Worm (Caenorhabditis elegans) whole organism, L3 larva: ENCODE results near the gene pxn-2.

Source experiments
- R02D3.7 ChIP-seq: fragments of 150-350 bp; optimal IDR thresholded peaks from 2 replicates; lab custom pipeline; 2014; ENCODE audit warnings: missing biosample characterization, missing genetic modification characterization
- ZK546.5 ChIP-seq: sonication (generic microtip); optimal IDR thresholded peaks from 2 replicates; lab custom pipeline; 2017; ENCODE audit warnings: missing biosample characterization, missing genetic modification characterization
- aly-2 ChIP-seq: fragments of 150-350 bp; optimal IDR thresholded peaks from 2 replicates; lab custom pipeline; 2014; ENCODE audit warnings: missing biosample characterization, missing genetic modification characterization
- ama-1 ChIP-seq: fragments of 150-350 bp; optimal IDR thresholded peaks from 2 replicates; lab custom pipeline; 2018
- ceh-16 ChIP-seq: sonication (generic microtip); optimal IDR thresholded peaks from 2 replicates; lab custom pipeline; 2017; ENCODE audit warnings: missing biosample characterization, missing genetic modification characterization
- ceh-28 ChIP-seq: fragments of 150-350 bp; optimal IDR thresholded peaks from 2 replicates; lab custom pipeline; 2014; ENCODE audit warnings: missing biosample characterization, missing genetic modification reagents, missing genetic modification characterization
- ceh-82 ChIP-seq: fragments of 150-350 bp; optimal IDR thresholded peaks from 2 replicates; lab custom pipeline; 2014; ENCODE audit warnings: missing biosample characterization, missing genetic modification characterization
- ceh-9 ChIP-seq: sonication (generic microtip); optimal IDR thresholded peaks from 2 replicates; lab custom pipeline; 2018; ENCODE audit warnings: missing biosample characterization, missing genetic modification characterization
- egl-27 ChIP-seq: sonication (generic microtip); optimal IDR thresholded peaks from 4 replicates; lab custom pipeline; 2017; ENCODE audit warnings: missing biosample characterization, missing genetic modification reagents, missing genetic modification characterization
- egl-5 ChIP-seq: fragments of 150-350 bp; optimal IDR thresholded peaks from 2 replicates; lab custom pipeline; 2017; ENCODE audit warnings: missing biosample characterization, missing genetic modification reagents, missing genetic modification characterization, inconsistent platforms
- elt-1 ChIP-seq: fragments of 150-350 bp; optimal IDR thresholded peaks from 2 replicates; lab custom pipeline; 2014; ENCODE audit warnings: missing biosample characterization, missing genetic modification characterization
- elt-3 ChIP-seq, 3 experiments: fragments of 150-350 bp in 1 of 3; sonication (generic microtip) in 2 of 3; optimal IDR thresholded peaks; 2 replicates in 2 of 3; 4 replicates in 1 of 3; lab custom pipeline; 2014 to 2017; ENCODE audit warnings: missing biosample characterization in 3 of 3, missing genetic modification characterization in 3 of 3
- eor-1 ChIP-seq, 2 experiments: fragments of 150-350 bp; optimal IDR thresholded peaks; 2 replicates each; lab custom pipeline; 2014 to 2018; ENCODE audit warnings: missing biosample characterization in 2 of 2, missing genetic modification characterization in 2 of 2
- fkh-10 ChIP-seq: sonication (generic microtip); optimal IDR thresholded peaks from 2 replicates; lab custom pipeline; 2017; ENCODE audit warnings: missing biosample characterization, missing genetic modification reagents, missing genetic modification characterization
- fkh-2 ChIP-seq: fragments of 150-350 bp; optimal IDR thresholded peaks from 2 replicates; lab custom pipeline; 2014; ENCODE audit warnings: missing biosample characterization, missing genetic modification reagents, missing genetic modification characterization
- fos-1 ChIP-seq: fragments of 150-350 bp; optimal IDR thresholded peaks from 2 replicates; lab custom pipeline; 2014; ENCODE audit warnings: missing biosample characterization, missing genetic modification characterization
- jun-1 ChIP-seq: fragments of 150-350 bp; optimal IDR thresholded peaks from 2 replicates; lab custom pipeline; 2014; ENCODE audit warnings: missing biosample characterization, missing genetic modification reagents, missing genetic modification characterization
- lin-39 ChIP-seq: fragments of 150-350 bp; optimal IDR thresholded peaks from 2 replicates; lab custom pipeline; 2018; ENCODE audit warnings: missing biosample characterization, missing genetic modification reagents, missing genetic modification characterization
- lsy-12 ChIP-seq: sonication (generic microtip); optimal IDR thresholded peaks from 2 replicates; lab custom pipeline; 2016; ENCODE audit warnings: mild to moderate bottlenecking, missing genetic modification characterization, missing compliant biosample characterization
- mdl-1 ChIP-seq: fragments of 150-350 bp; optimal IDR thresholded peaks from 2 replicates; lab custom pipeline; 2014; ENCODE audit warnings: missing biosample characterization, missing genetic modification characterization
- mml-1 ChIP-seq: fragments of 150-350 bp; sonication (generic microtip); optimal IDR thresholded peaks from 3 replicates; lab custom pipeline; 2014; ENCODE audit warnings: missing biosample characterization, missing genetic modification characterization
- nfya-1 ChIP-seq: sonication (generic microtip); optimal IDR thresholded peaks from 2 replicates; lab custom pipeline; 2017; ENCODE audit warnings: missing genetic modification characterization, mild to moderate bottlenecking, missing compliant biosample characterization, antibody characterized with exemption, moderate library complexity; ENCODE audit not compliant: insufficient read depth
- nhr-11 ChIP-seq: fragments of 150-350 bp; optimal IDR thresholded peaks from 2 replicates; lab custom pipeline; 2014; ENCODE audit warnings: missing biosample characterization, missing genetic modification characterization
- nhr-12 ChIP-seq: fragments of 150-350 bp; optimal IDR thresholded peaks from 2 replicates; lab custom pipeline; 2014; ENCODE audit warnings: missing biosample characterization, missing genetic modification characterization
- nhr-23 ChIP-seq: fragments of 150-350 bp; optimal IDR thresholded peaks from 2 replicates; lab custom pipeline; 2014; ENCODE audit warnings: missing biosample characterization, missing genetic modification reagents, missing genetic modification characterization
- nhr-237 ChIP-seq: fragments of 150-350 bp; optimal IDR thresholded peaks from 2 replicates; lab custom pipeline; 2014; ENCODE audit warnings: missing biosample characterization, missing genetic modification characterization
- nhr-25 ChIP-seq: sonication (generic microtip); optimal IDR thresholded peaks from 2 replicates; lab custom pipeline; 2017; ENCODE audit warnings: missing biosample characterization, missing genetic modification characterization
- nhr-28 ChIP-seq: fragments of 150-350 bp; optimal IDR thresholded peaks from 2 replicates; lab custom pipeline; 2014; ENCODE audit warnings: missing biosample characterization, missing genetic modification characterization
- nhr-43 ChIP-seq: sonication (generic microtip); optimal IDR thresholded peaks from 2 replicates; lab custom pipeline; 2016; ENCODE audit warnings: mild to moderate bottlenecking, missing genetic modification characterization, missing compliant biosample characterization; ENCODE audit not compliant: poor library complexity, severe bottlenecking
- nhr-77 ChIP-seq: fragments of 150-350 bp; optimal IDR thresholded peaks from 2 replicates; lab custom pipeline; 2014; ENCODE audit warnings: missing biosample characterization, missing genetic modification characterization
- pha-4 ChIP-seq: fragments of 150-350 bp; optimal IDR thresholded peaks from 2 replicates; lab custom pipeline; 2014; ENCODE audit warnings: missing biosample characterization, missing genetic modification reagents, missing genetic modification characterization
- pqm-1 ChIP-seq: fragments of 150-350 bp; optimal IDR thresholded peaks from 2 replicates; lab custom pipeline; 2017; ENCODE audit warnings: missing biosample characterization, missing genetic modification characterization, inconsistent platforms
- skn-1 ChIP-seq: fragments of 150-350 bp; optimal IDR thresholded peaks from 2 replicates; lab custom pipeline; 2014; ENCODE audit warnings: missing biosample characterization, missing genetic modification characterization
- snpc-4 ChIP-seq: fragments of 150-350 bp; optimal IDR thresholded peaks from 2 replicates; lab custom pipeline; 2014; ENCODE audit warnings: missing biosample characterization, missing genetic modification characterization
- tbx-2 ChIP-seq: sonication (generic microtip); optimal IDR thresholded peaks from 2 replicates; lab custom pipeline; 2016; ENCODE audit warnings: mild to moderate bottlenecking, missing genetic modification characterization, missing compliant biosample characterization
- unc-39 ChIP-seq: sonication (generic microtip); optimal IDR thresholded peaks from 4 replicates; lab custom pipeline; 2017; ENCODE audit warnings: missing biosample characterization, missing genetic modification characterization
- unc-62 ChIP-seq: fragments of 150-350 bp; sonication (generic microtip); optimal IDR thresholded peaks from 4 replicates; lab custom pipeline; 2014; ENCODE audit warnings: missing biosample characterization, missing genetic modification reagents, missing genetic modification characterization
- zag-1 ChIP-seq: fragments of 150-350 bp; optimal IDR thresholded peaks from 2 replicates; lab custom pipeline; 2014; ENCODE audit warnings: missing biosample characterization, missing genetic modification characterization
- ztf-4 ChIP-seq: fragments of 150-350 bp; optimal IDR thresholded peaks from 2 replicates; lab custom pipeline; 2014; ENCODE audit warnings: missing biosample characterization, missing genetic modification characterization

Gene pxn-2

DNA sequence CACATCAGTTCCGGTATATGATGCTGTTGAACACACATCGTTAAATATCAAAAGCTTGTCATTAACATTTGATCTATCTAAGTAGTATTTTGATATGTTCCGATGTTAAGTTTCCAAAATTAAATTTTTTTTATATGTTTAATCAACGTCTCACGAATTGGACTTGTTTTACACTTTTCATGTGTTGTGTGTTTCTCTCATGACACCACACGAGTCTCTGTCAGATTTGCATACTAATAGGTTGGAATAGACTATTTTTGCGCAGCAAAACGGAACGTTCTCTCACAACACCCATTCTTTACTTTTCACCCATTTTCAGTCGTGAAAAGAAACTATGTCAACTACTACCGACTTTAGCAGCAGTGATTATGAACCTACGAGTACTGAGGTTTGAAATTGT is 8.5 kb downstream of the pxn-2 start, which contains the start of gene K09C8.8:
Gene K09C8.8 (plus strand): TSS at position 301 of the 400 bp plus-strand sequence.
- TF ChIP-seq nhr-77 (tag; lab: Kevin White, UChicago) (no peak), nhr-28 (no peak), egl-5 (tag; lab: Kevin White, UChicago) (no peak), lsy-12 (tag; lab: Kevin White, UChicago) (no peak), nhr-23 (no peak), ztf-4 (no peak), mdl-1 (tag; lab: Kevin White, UChicago) (no peak), nhr-11 (tag; lab: Kevin White, UChicago) (no peak), ceh-82 (no peak), nhr-25 (tag; lab: Kevin White, UChicago) (no peak), tbx-2 (no peak), aly-2 (tag; lab: Kevin White, UChicago) (no peak), unc-39 (tag; lab: Kevin White, UChicago) (no peak), jun-1 (tag; lab: Kevin White, UChicago) (no peak), ceh-16 (tag; lab: Kevin White, UChicago) (no peak), mml-1 (tag; lab: Kevin White, UChicago) (no peak)

DNA sequence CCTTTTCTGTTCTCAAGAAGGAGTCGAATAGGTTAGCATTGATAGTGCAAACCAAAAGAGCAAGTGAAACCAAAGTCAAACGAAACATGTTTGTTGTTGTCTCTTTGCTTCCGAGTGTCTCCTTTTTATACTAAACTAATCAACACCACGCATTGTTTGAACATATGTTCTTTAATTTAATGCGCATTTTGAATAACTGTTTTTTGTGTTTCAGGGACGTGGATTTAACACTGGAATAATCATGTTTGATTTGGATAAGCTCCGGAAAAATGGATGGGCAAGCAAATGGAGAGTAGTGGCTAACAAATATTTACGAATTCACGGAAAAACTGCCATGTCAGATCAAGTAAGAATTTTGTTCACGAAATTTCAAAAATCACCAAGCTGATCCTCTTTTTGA is 11.4 kb downstream of the pxn-2 start, which contains the start of gene K09C8.9:
Gene K09C8.9 (minus strand): TSS at position 101 of the 400 bp plus-strand sequence.
- TF ChIP-seq unc-62 (GFP tag; lab: Kevin White, UChicago) (no peak), snpc-4 (tag; lab: Kevin White, UChicago) (no peak), mml-1 (tag; lab: Kevin White, UChicago) (no peak), nhr-77 (tag; lab: Kevin White, UChicago) (no peak), unc-39 (tag; lab: Kevin White, UChicago) (no peak), zag-1 (tag; lab: Kevin White, UChicago) (no peak), lin-39 (tag; lab: Kevin White, UChicago) (no peak), nhr-237 (tag; lab: Kevin White, UChicago) (no peak), ama-1 (lab: Kevin White, UChicago) (no peak), eor-1 (tag; optimal IDR thresholded peaks at IDR 0.05; lab: Kevin White, UChicago) (no peak), mdl-1 (tag; lab: Kevin White, UChicago) (no peak), fkh-2 (no peak), ZK546.5 (no peak), nhr-25 (tag; lab: Kevin White, UChicago) (no peak), egl-5 (tag; lab: Kevin White, UChicago) (no peak), elt-1 (tag; lab: Kevin White, UChicago) (no peak), fkh-10 (GFP tag; lab: Kevin White, UChicago) (no peak), pqm-1 (tag; lab: Kevin White, UChicago) (no peak), elt-3 (tag; optimal IDR thresholded peaks at IDR 0.05; lab: Kevin White, UChicago) (no peak), ceh-9 (tag; lab: Kevin White, UChicago) (no peak)

DNA sequence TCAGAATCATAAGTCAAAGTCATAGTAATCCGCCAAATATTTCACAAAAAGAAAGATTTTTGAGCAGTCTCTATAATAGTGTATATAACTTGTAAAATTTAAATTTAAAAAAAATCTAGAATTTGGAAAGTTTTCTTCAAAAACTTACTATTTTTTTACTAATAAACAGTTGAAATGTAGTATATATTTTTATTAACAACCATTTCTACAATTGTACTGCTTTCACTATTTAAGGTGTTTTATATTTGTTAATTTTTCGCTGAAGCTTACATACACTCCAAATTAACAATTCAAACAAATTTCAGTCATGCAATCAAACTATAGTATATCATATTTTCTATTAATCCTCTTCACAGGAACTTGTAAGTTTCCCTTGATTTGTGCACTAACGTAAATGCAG is 12.8 kb downstream of the pxn-2 start, which contains the start of gene lge-1:
Gene lge-1 (plus strand): TSS at position 301 of the 400 bp plus-strand sequence.
- no peak for TF ChIP-seq nhr-77 (tag; lab: Kevin White, UChicago)
- TF ChIP-seq nfya-1 (tag; lab: Kevin White, UChicago), result no peak
- no peak for TF ChIP-seq nhr-237 (tag; lab: Kevin White, UChicago)
- TF ChIP-seq nhr-11 (tag; lab: Kevin White, UChicago), result no peak
- TF ChIP-seq lin-39 (tag; lab: Kevin White, UChicago), result no peak
- no peak for TF ChIP-seq nhr-43
- no peak for TF ChIP-seq R02D3.7 (tag; lab: Kevin White, UChicago)
- no peak for TF ChIP-seq unc-62 (GFP tag; lab: Kevin White, UChicago)
- TF ChIP-seq aly-2 (tag; lab: Kevin White, UChicago), result no peak
- TF ChIP-seq pqm-1 (tag; lab: Kevin White, UChicago), result no peak
- TF ChIP-seq ceh-9 (tag; lab: Kevin White, UChicago), result no peak
- TF ChIP-seq skn-1 (tag; lab: Kevin White, UChicago), result no peak
- TF ChIP-seq ceh-16 (tag; lab: Kevin White, UChicago), result no peak
- TF ChIP-seq egl-27 (tag; lab: Kevin White, UChicago), result no peak
- TF ChIP-seq pha-4 (tag; lab: Kevin White, UChicago), result no peak

DNA sequence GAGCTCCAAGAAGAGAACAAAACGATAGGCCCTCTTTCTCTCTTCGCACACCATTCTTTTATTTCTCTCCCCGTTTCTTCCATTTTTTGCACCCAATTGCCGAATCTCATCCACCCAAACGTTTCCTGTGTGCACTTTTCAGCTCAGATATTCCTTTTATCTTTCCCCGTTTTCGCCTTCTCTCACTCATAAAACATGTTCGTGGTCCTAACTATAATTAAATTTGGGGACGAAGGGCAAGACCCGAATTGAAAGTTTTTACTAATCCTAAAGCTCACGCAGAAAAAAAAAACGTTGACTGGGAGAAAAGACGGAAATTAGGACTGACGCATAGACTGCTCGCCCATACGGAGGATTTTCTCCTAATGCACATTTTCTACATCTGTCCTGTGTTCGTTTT is 13.6 kb downstream of the pxn-2 start:
- TF ChIP-seq nfya-1 (tag; lab: Kevin White, UChicago) (no peak), ceh-16 (tag; lab: Kevin White, UChicago) (no peak), nhr-12 (no peak), ceh-28 (tag; lab: Kevin White, UChicago) (no peak), tbx-2 (no peak), nhr-237 (tag; lab: Kevin White, UChicago) (no peak), nhr-28 (no peak), snpc-4 (tag; lab: Kevin White, UChicago) (no peak), ztf-4 (no peak), nhr-25 (tag; lab: Kevin White, UChicago) (no peak), lsy-12 (tag; lab: Kevin White, UChicago) (no peak), zag-1 (tag; lab: Kevin White, UChicago) (no peak), lin-39 (tag; lab: Kevin White, UChicago) (no peak), fos-1 (tag; lab: Kevin White, UChicago) (no peak), egl-27 (tag; lab: Kevin White, UChicago) (no peak), nhr-43 (no peak), nhr-77 (tag; lab: Kevin White, UChicago) (no peak)
